Worm (Caenorhabditis elegans) whole organism, L1 larva: ENCODE measurements around the gene acr-8.

Experiments used
- C04F5.9 ChIP-seq: sonication (generic microtip); optimal IDR thresholded peaks from 2 replicates; lab custom pipeline; 2016; ENCODE audit warnings: missing genetic modification characterization, missing compliant biosample characterization
- C16A3.4 ChIP-seq: fragments of 150-350 bp; optimal IDR thresholded peaks from 2 replicates; lab custom pipeline; 2014; ENCODE audit warnings: missing biosample characterization, missing genetic modification characterization
- C34B4.2 ChIP-seq: sonication (generic microtip); optimal IDR thresholded peaks from 2 replicates; lab custom pipeline; 2017; ENCODE audit warnings: mild to moderate bottlenecking, missing genetic modification characterization, missing compliant biosample characterization
- aha-1 ChIP-seq: fragments of 150-350 bp; optimal IDR thresholded peaks from 2 replicates; lab custom pipeline; 2014; ENCODE audit warnings: missing biosample characterization, missing genetic modification characterization
- alr-1 ChIP-seq: fragments of 200-800 bp; sonication (Bioruptor generic); optimal IDR thresholded peaks from 2 replicates; lab custom pipeline; 2018; ENCODE audit warnings: borderline replicate concordance, mild to moderate bottlenecking, missing genetic modification characterization, missing compliant biosample characterization
- ama-1 ChIP-seq: fragments of 150-350 bp; optimal IDR thresholded peaks from 2 replicates; lab custom pipeline; 2014
- ceh-8 ChIP-seq: fragments of 200-800 bp; sonication (Bioruptor generic); optimal IDR thresholded peaks from 2 replicates; lab custom pipeline; 2018; ENCODE audit warnings: mild to moderate bottlenecking, missing genetic modification characterization, moderate library complexity, missing compliant biosample characterization
- ceh-90 ChIP-seq: sonication (generic microtip); optimal IDR thresholded peaks from 2 replicates; lab custom pipeline; 2016; ENCODE audit warnings: missing genetic modification characterization, missing compliant biosample characterization
- dpl-1 ChIP-seq, 3 experiments: fragments of 150-350 bp in 2 of 3; sonication (generic microtip) in 1 of 3; optimal IDR thresholded peaks; 2 replicates each; lab custom pipeline; 2014 to 2017; ENCODE audit warnings: missing biosample characterization in 3 of 3, missing genetic modification characterization in 3 of 3, missing genetic modification reagents in 3 of 3
- efl-1 ChIP-seq, 4 experiments: fragments of 150-350 bp; optimal IDR thresholded peaks in 3 of 4; peaks in 1 of 4; 1 replicate in 1 of 4; 2 replicates in 3 of 4; lab custom pipeline; 2014; ENCODE audit warnings: missing biosample characterization in 2 of 4, missing genetic modification characterization in 2 of 4, missing genetic modification reagents in 2 of 4
- efl-3 ChIP-seq: fragments of 200-800 bp; sonication (Bioruptor generic); optimal IDR thresholded peaks from 2 replicates; lab custom pipeline; 2018; ENCODE audit warnings: mild to moderate bottlenecking, missing genetic modification characterization, missing compliant biosample characterization
- elt-3 ChIP-seq, 6 experiments: fragments of 150-350 bp in 1 of 6; sonication (generic microtip); optimal IDR thresholded peaks; 2 replicates each; lab custom pipeline; 2017 to 2018; ENCODE audit warnings: missing biosample characterization in 6 of 6, missing genetic modification characterization in 6 of 6, inconsistent platforms in 1 of 6
- ets-5 ChIP-seq: fragments of 200-800 bp; sonication (Bioruptor generic); IDR thresholded peaks from 2 replicates; pipeline ENCODE4 v1.3.6; 2022; ENCODE audit warnings: missing genetic modification characterization, missing compliant biosample characterization
- fkh-10 ChIP-seq: sonication (generic microtip); optimal IDR thresholded peaks from 2 replicates; lab custom pipeline; 2017; ENCODE audit warnings: missing biosample characterization, missing genetic modification reagents, missing genetic modification characterization
- hlh-17 ChIP-seq: fragments of 200-800 bp; sonication (Bioruptor generic); optimal IDR thresholded peaks from 2 replicates; lab custom pipeline; 2018; ENCODE audit warnings: missing genetic modification characterization, mild to moderate bottlenecking, missing compliant biosample characterization, moderate library complexity, borderline replicate concordance
- hlh-4 ChIP-seq: sonication (generic microtip); optimal IDR thresholded peaks from 2 replicates; lab custom pipeline; 2016; ENCODE audit warnings: mild to moderate bottlenecking, missing genetic modification characterization, missing compliant biosample characterization
- hpl-2 ChIP-seq: fragments of 150-350 bp; optimal IDR thresholded peaks from 2 replicates; lab custom pipeline; 2014; ENCODE audit warnings: missing biosample characterization, missing genetic modification reagents, missing genetic modification characterization
- isw-1 ChIP-seq: fragments of 200-800 bp; sonication (Bioruptor generic); IDR thresholded peaks from 2 replicates; pipeline ENCODE4 v1.3.6; 2022; ENCODE audit warnings: missing genetic modification characterization, missing compliant biosample characterization
- jun-1 ChIP-seq: fragments of 150-350 bp; optimal IDR thresholded peaks from 2 replicates; lab custom pipeline; 2014; ENCODE audit warnings: missing biosample characterization, missing genetic modification reagents, missing genetic modification characterization
- lin-14 ChIP-seq: fragments of 200-800 bp; sonication (Bioruptor generic); optimal IDR thresholded peaks from 2 replicates; lab custom pipeline; 2018; ENCODE audit warnings: mild to moderate bottlenecking, missing genetic modification characterization, moderate library complexity, missing compliant biosample characterization
- lin-35 ChIP-seq, 2 experiments: fragments of 150-350 bp; optimal IDR thresholded peaks; 2 replicates each; lab custom pipeline; 2014; ENCODE audit warnings: missing biosample characterization in 2 of 2, missing genetic modification characterization in 2 of 2, missing genetic modification reagents in 2 of 2
- lin-39 ChIP-seq: fragments of 150-350 bp; optimal IDR thresholded peaks from 2 replicates; lab custom pipeline; 2014; ENCODE audit warnings: missing biosample characterization, missing genetic modification reagents, missing genetic modification characterization
- lir-3 ChIP-seq: sonication (generic microtip); optimal IDR thresholded peaks from 2 replicates; lab custom pipeline; 2016; ENCODE audit warnings: mild to moderate bottlenecking, missing genetic modification characterization, moderate library complexity, missing compliant biosample characterization; ENCODE audit not compliant: poor library complexity
- lsy-2 ChIP-seq, 2 experiments: fragments of 150-350 bp; optimal IDR thresholded peaks; 2 replicates each; lab custom pipeline; 2014; ENCODE audit warnings: missing biosample characterization in 2 of 2, missing genetic modification characterization in 2 of 2
- mep-1 ChIP-seq: fragments of 150-350 bp; optimal IDR thresholded peaks from 2 replicates; lab custom pipeline; 2014; ENCODE audit warnings: missing biosample characterization, missing genetic modification characterization
- nhr-12 ChIP-seq: sonication (generic microtip); optimal IDR thresholded peaks from 2 replicates; lab custom pipeline; 2017; ENCODE audit warnings: missing biosample characterization, missing genetic modification characterization
- nhr-19 ChIP-seq: fragments of 200-800 bp; sonication (Bioruptor generic); conservative IDR thresholded peaks from 2 replicates; pipeline ENCODE4 v1.3.6; 2022; ENCODE audit warnings: missing genetic modification characterization, missing compliant biosample characterization
- nhr-20 ChIP-seq: sonication (generic microtip); optimal IDR thresholded peaks from 2 replicates; lab custom pipeline; 2016; ENCODE audit warnings: mild to moderate bottlenecking, missing genetic modification characterization, missing compliant biosample characterization
- nhr-28 ChIP-seq: fragments of 150-350 bp; optimal IDR thresholded peaks from 2 replicates; lab custom pipeline; 2014; ENCODE audit warnings: missing biosample characterization, missing genetic modification characterization
- nhr-47 ChIP-seq: sonication (generic microtip); optimal IDR thresholded peaks from 2 replicates; lab custom pipeline; 2016; ENCODE audit warnings: mild to moderate bottlenecking, missing genetic modification characterization, moderate library complexity, missing compliant biosample characterization
- nhr-71 ChIP-seq: sonication (generic microtip); optimal IDR thresholded peaks from 2 replicates; lab custom pipeline; 2016; ENCODE audit warnings: mild to moderate bottlenecking, missing genetic modification characterization, moderate library complexity, missing compliant biosample characterization
- nhr-84 ChIP-seq: sonication (generic microtip); optimal IDR thresholded peaks from 2 replicates; lab custom pipeline; 2017; ENCODE audit warnings: missing biosample characterization, missing genetic modification characterization
- nhr-85 ChIP-seq: sonication (generic microtip); peaks from one replicate; lab custom pipeline; 2016; ENCODE audit warnings: missing genetic modification characterization, inconsistent platforms, missing compliant biosample characterization
- pqm-1 ChIP-seq: sonication (generic microtip); optimal IDR thresholded peaks from 3 replicates; lab custom pipeline; 2017; ENCODE audit warnings: missing biosample characterization, missing genetic modification characterization
- rnt-1 ChIP-seq: sonication (generic microtip); optimal IDR thresholded peaks from 2 replicates; lab custom pipeline; 2016; ENCODE audit warnings: mild to moderate bottlenecking, missing genetic modification characterization, moderate library complexity, missing compliant biosample characterization
- snu-23 ChIP-seq: sonication (generic microtip); optimal IDR thresholded peaks from 2 replicates; lab custom pipeline; 2016; ENCODE audit warnings: missing genetic modification characterization, missing compliant biosample characterization
- sptf-1 ChIP-seq: fragments of 150-350 bp; optimal IDR thresholded peaks from 2 replicates; lab custom pipeline; 2014; ENCODE audit warnings: missing biosample characterization, missing genetic modification characterization
- sup-37 ChIP-seq: fragments of 200-800 bp; sonication (Bioruptor generic); optimal IDR thresholded peaks from 2 replicates; lab custom pipeline; 2018; ENCODE audit warnings: mild to moderate bottlenecking, missing genetic modification characterization, missing compliant biosample characterization
- swsn-7 ChIP-seq: sonication (generic microtip); optimal IDR thresholded peaks from 2 replicates; lab custom pipeline; 2016; ENCODE audit warnings: missing genetic modification characterization, missing compliant biosample characterization
- tbx-2 ChIP-seq: sonication (generic microtip); optimal IDR thresholded peaks from 2 replicates; lab custom pipeline; 2016; ENCODE audit warnings: missing genetic modification characterization, missing compliant biosample characterization
- tlp-1 ChIP-seq: fragments of 150-350 bp; optimal IDR thresholded peaks from 2 replicates; lab custom pipeline; 2014; ENCODE audit warnings: missing biosample characterization, missing genetic modification characterization
- unc-130 ChIP-seq: fragments of 150-350 bp; optimal IDR thresholded peaks from 2 replicates; lab custom pipeline; 2017; ENCODE audit warnings: missing biosample characterization, missing genetic modification characterization, inconsistent platforms
- unc-30 ChIP-seq: sonication (generic microtip); optimal IDR thresholded peaks from 2 replicates; lab custom pipeline; 2017; ENCODE audit warnings: missing biosample characterization, missing genetic modification characterization
- unc-62 ChIP-seq: fragments of 150-350 bp; optimal IDR thresholded peaks from 2 replicates; lab custom pipeline; 2014; ENCODE audit warnings: missing biosample characterization, missing genetic modification reagents, missing genetic modification characterization
- unc-86 ChIP-seq: sonication (generic microtip); optimal IDR thresholded peaks from 2 replicates; lab custom pipeline; 2016; ENCODE audit warnings: missing genetic modification characterization, missing compliant biosample characterization
- vab-15 ChIP-seq: sonication (generic microtip); optimal IDR thresholded peaks from 2 replicates; lab custom pipeline; 2017; ENCODE audit warnings: missing genotype, mild to moderate bottlenecking, missing genetic modification characterization, missing compliant biosample characterization
- xbp-1 ChIP-seq: sonication (generic microtip); optimal IDR thresholded peaks from 2 replicates; lab custom pipeline; 2016; ENCODE audit warnings: missing genetic modification characterization, missing compliant biosample characterization
- zag-1 ChIP-seq: fragments of 150-350 bp; optimal IDR thresholded peaks from 2 replicates; lab custom pipeline; 2014; ENCODE audit warnings: missing biosample characterization, missing genetic modification characterization
- ztf-11 ChIP-seq, 2 experiments: sonication (generic microtip); optimal IDR thresholded peaks; 2 replicates each; lab custom pipeline; 2016 to 2017; ENCODE audit warnings: missing genetic modification characterization in 2 of 2, missing biosample characterization in 1 of 2, missing compliant biosample characterization in 1 of 2

Gene acr-8

DNA sequence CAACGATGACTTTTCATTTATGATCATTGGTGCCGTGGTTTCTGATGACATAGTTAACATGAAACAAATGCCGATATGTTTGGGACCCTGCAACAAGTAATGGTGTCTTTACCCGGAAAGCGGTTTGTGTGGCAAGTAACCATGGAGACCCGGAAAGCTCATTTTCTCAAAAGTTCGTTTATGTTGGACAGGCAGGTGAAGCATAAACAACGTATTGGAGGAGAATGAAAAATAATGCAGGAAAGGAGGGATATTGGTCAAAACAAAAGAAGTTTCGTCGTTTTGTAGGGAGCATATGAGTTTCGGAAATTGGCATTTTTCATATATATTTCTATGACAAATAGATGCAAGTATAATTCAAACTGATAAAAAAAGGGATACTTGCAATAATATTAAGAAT, 26.1 kb upstream of the acr-8 start, which contains the start of gene dyf-6:
Gene dyf-6 (minus strand): TSS at position 101 of the 400 bp plus-strand sequence.
- no peak for TF ChIP-seq ceh-90 (tag; lab: Kevin White, UChicago)
- TF ChIP-seq pqm-1 (tag; lab: Kevin White, UChicago), result no peak
- no peak for TF ChIP-seq lin-14 (GFP tag; lab: Kevin White, UChicago)
- TF ChIP-seq hlh-4, result no peak
- no peak for TF ChIP-seq ets-5 (GFP tag; lab: Robert Waterston, UW)
- no peak for TF ChIP-seq efl-1 (optimal IDR thresholded peaks at IDR 0.05; lab: Kevin White, UChicago)
- no peak for TF ChIP-seq efl-1 (GFP tag; optimal IDR thresholded peaks at IDR 0.05 in 1 of 2; lab: Kevin White, UChicago)
- no peak for TF ChIP-seq fkh-10 (GFP tag; lab: Kevin White, UChicago)
- TF ChIP-seq nhr-28 (tag; lab: Kevin White, UChicago), result no peak

- TF ChIP-seq unc-130 (tag; lab: Kevin White, UChicago) (no peak), elt-3 (tag; optimal IDR thresholded peaks at IDR 0.05; lab: Kevin White, UChicago) (peak in 1 of 6 experiments; percentile 38), nhr-28 (tag; lab: Kevin White, UChicago) (no peak), nhr-19 (GFP tag; lab: Robert Waterston, UW) (no peak), vab-15 (tag; lab: Kevin White, UChicago) (no peak), efl-1 (optimal IDR thresholded peaks at IDR 0.05; lab: Kevin White, UChicago) (no peak), efl-1 (GFP tag; optimal IDR thresholded peaks at IDR 0.05 in 1 of 2; lab: Kevin White, UChicago) (peak in 1 of 2 experiments; percentile 84), ztf-11 (tag; optimal IDR thresholded peaks at IDR 0.05; lab: Kevin White, UChicago) (no peak), swsn-7 (no peak), lir-3 (tag; lab: Kevin White, UChicago) (no peak), ceh-8 (GFP tag; lab: Kevin White, UChicago) (no peak), jun-1 (tag; lab: Kevin White, UChicago) (no peak), hlh-17 (no peak), lin-35 (GFP tag; optimal IDR thresholded peaks at IDR 0.05; lab: Kevin White, UChicago) (peak; percentile 5 to 70), hpl-2 (GFP tag; lab: Kevin White, UChicago) (no peak), zag-1 (tag; lab: Kevin White, UChicago) (no peak), nhr-12 (tag; lab: Kevin White, UChicago) (no peak), C16A3.4 (tag; lab: Kevin White, UChicago) (peak; percentile 4), unc-30 (tag; lab: Kevin White, UChicago) (no peak), isw-1 (GFP tag; lab: Robert Waterston, UW) (no peak), nhr-71 (tag; lab: Kevin White, UChicago) (peak; percentile 1), lsy-2 (tag; optimal IDR thresholded peaks at IDR 0.05; lab: Kevin White, UChicago) (peak; percentile 0 to 20), snu-23 (GFP tag; lab: Kevin White, UChicago) (peak; percentile 39), xbp-1 (peak; percentile 4), sptf-1 (tag; lab: Kevin White, UChicago) (no peak), nhr-47 (tag; lab: Kevin White, UChicago) (no peak), hlh-4 (no peak), ama-1 (lab: Kevin White, UChicago) (no peak), aha-1 (no peak), unc-86 (tag; lab: Kevin White, UChicago) (no peak), nhr-85 (tag; lab: Kevin White, UChicago) (peak; percentile 72), efl-3 (GFP tag; lab: Kevin White, UChicago) (no peak), ets-5 (GFP tag; lab: Robert Waterston, UW) (no peak), lin-39 (tag; lab: Kevin White, UChicago) (no peak), ceh-90 (tag; lab: Kevin White, UChicago) (no peak), unc-62 (no peak), tlp-1 (tag; lab: Kevin White, UChicago) (no peak), sup-37 (GFP tag; lab: Kevin White, UChicago) (no peak), fkh-10 (GFP tag; lab: Kevin White, UChicago) (no peak), lin-14 (GFP tag; lab: Kevin White, UChicago) (peak; percentile 74), nhr-20 (tag; lab: Kevin White, UChicago) (peak; percentile 19), dpl-1 (GFP tag; optimal IDR thresholded peaks at IDR 0.05; lab: Kevin White, UChicago) (peak; percentile 29 to 40 (median 31)), alr-1 (tag; lab: Kevin White, UChicago) (no peak), C34B4.2 (no peak), rnt-1 (tag; lab: Kevin White, UChicago) (no peak), nhr-84 (tag; lab: Kevin White, UChicago) (no peak), tbx-2 (tag; lab: Kevin White, UChicago) (no peak), C04F5.9 (tag; lab: Kevin White, UChicago) (no peak), mep-1 (peak; percentile 49)
Measured at ce11 chrX:10391174-10391573, 21.4 kb upstream of the acr-8 start.
